Fruit fly (Drosophila melanogaster) S2 (cell line): ENCODE results near the gene Orp8.

Source experiments
- CG8478 ChIP-seq: fragments of >200 bp; optimal IDR thresholded peaks from 2 replicates; lab custom pipeline; 2018
- CTCF ChIP-seq, 2 experiments: fragments of >200 bp; optimal IDR thresholded peaks; 2 replicates each; lab custom pipeline; 2018

Orp8 gene

DNA sequence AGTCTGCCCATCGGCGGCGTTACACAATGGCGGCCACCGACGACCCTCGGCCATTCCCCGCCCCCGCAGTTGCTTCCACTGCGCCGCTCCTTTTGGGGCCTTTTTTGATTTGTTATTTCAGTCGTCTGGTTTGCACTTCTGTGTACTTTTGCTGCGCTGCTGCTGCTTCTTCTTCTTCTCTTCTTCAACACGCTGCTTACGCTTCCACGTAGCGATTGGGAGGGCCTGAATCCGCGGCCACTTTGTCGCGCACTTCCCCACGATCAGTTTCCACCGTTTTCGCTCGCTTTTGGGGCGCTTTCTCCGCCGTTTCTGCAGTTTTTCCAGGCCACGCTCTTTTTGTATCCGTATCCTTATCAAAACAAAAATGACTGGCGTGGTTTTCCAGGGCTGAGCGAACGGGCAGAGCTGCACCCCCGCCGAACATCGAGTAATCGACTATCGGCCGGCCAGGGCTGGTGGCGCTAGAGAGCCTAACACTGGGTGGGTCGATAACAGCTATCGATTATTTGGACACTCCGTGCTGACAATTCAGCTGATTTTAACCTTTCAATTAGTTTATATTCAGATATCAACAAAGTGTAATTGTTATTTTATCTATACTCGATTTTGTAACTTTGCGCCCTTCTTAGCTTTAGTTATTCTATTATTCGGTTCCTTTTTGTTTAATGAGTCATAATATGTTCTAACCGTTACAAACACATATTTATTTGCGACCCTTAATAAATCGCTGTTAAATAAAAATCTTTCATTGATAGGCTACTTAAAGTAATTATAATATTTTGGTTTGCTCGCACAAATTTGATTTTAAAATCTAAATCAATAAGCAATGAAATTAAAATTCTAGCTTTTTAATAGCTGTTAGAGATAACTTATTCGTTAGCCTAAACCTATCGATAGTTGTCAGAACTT, 18.7 kb downstream of the Orp8 start, which contains the start of the genes CG4360 and Sirt2:
Gene CG4360, minus strand, starts transcription at position 432 of the 912 bp plus-strand sequence.
Gene Sirt2, plus strand, starts transcription at position 894 of the 912 bp plus-strand sequence.
- no peak for TF ChIP-seq CG8478 (lab: Kevin White, UChicago)
- peak in 1 of 2 experiments; percentile 21 for TF ChIP-seq CTCF (optimal IDR thresholded peaks at IDR 0.05; lab: Kevin White, UChicago)

DNA sequence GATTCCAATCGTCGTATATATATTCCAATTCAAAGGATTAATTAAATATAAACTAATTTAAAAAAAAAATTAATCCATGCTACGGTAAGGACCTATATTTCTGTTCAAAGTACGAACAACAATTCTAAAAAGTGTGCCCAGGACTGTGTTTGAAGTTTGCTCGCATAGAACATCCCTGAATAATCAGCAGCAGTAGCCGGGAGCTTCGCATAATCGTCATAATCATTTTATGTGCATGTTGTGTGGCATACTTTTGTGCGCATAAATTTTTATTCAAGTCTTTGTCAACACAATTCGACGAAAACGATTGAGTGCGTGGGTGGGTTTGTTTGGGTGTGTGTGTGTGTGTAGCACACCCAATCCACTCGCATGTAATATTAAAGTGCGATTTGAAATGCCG, 23.5 kb downstream of the Orp8 start:
- TF ChIP-seq CG8478 (lab: Kevin White, UChicago), result no peak
- TF ChIP-seq CTCF (optimal IDR thresholded peaks at IDR 0.05; lab: Kevin White, UChicago), result no peak

dm6 chr3R:20338673-20339072, 29.5 kb downstream of the Orp8 start, which contains the start of gene Ir92a:
Gene Ir92a, plus strand, starts transcription at chr3R:20338973.
- no peak for TF ChIP-seq CG8478 (lab: Kevin White, UChicago)
- no peak for TF ChIP-seq CTCF (optimal IDR thresholded peaks at IDR 0.05; lab: Kevin White, UChicago)

DNA sequence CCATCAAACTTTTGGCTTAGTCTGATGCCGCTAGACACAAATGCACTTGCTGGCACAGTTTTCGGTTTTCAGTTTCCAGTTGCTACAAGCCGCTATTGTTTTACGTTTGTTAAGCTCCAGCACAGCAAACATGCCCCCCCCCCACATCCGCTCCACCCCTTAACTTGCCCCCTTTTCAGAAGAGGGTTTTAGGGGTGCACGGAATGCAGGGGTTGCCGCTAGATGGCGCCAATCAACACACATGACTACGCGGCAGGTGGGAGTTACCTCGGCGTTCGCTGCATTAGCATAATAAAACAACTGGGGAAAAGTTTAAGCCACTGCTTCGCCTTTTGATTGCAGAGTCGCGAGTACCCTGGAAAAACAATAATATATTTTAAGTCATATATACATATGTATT, 37.8 kb downstream of the Orp8 start:
- TF ChIP-seq CTCF (optimal IDR thresholded peaks at IDR 0.05; lab: Kevin White, UChicago) (peak; percentile 62 to 63), CG8478 (lab: Kevin White, UChicago) (no peak)

DNA sequence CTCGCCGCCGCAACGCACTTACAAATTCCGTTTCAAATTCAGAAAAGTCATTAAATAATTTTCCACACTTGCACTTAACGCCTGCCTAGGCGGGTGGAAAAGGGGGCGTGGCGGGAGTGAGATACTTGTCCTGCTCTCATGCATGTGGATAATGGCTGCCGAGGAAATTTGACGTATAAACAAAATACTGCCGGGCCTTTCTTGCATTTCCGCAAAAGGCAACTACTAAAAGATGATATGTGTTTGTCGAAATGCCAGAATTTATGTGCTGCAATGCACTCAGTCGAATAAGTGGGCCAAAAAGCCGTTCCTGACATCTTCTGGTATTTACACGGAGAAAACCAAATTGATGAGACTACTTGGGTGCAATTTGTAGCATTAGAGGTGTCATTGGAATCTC, 41.1 kb downstream of the Orp8 start:
- TF ChIP-seq CTCF (optimal IDR thresholded peaks at IDR 0.05; lab: Kevin White, UChicago) (no peak), CG8478 (lab: Kevin White, UChicago) (no peak)

DNA sequence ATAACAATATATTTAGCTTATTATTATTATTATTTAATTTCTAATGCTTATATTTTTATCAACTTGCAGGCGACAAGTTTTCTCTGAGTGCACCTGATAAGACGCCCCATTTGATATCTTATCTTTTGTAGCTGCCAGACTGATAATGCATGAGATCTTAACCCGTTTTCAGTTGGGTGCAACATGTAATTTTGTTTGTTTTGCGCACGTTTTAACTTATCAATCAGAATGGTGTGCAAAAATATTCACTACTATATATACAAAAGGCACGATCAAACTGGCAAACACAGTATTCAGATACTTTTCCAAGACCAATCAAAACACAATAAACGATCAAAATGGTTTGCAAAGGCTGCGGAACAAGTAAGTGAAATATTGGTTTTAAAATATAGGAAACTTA, 50.9 kb downstream of the Orp8 start, which contains the start of gene MtnC:
Gene MtnC, plus strand, starts transcription at position 301 of the 400 bp plus-strand sequence.
- TF ChIP-seq CG8478 (lab: Kevin White, UChicago) (no peak), CTCF (optimal IDR thresholded peaks at IDR 0.05; lab: Kevin White, UChicago) (no peak)
